Fruit fly (Drosophila melanogaster) whole organism, embryonic: ENCODE results near the gene gcm.

ENCODE experiments used
- Awh ChIP-seq: fragments of 200-800 bp; sonication (Bioruptor generic); IDR thresholded peaks from 2 replicates; pipeline ENCODE4, ENCODE4 v1.3.6; 2022; ENCODE audit warnings: missing biosample characterization, missing genetic modification characterization
- Bgb ChIP-seq: fragments of 200-800 bp; sonication (Bioruptor generic); IDR thresholded peaks from 2 replicates; pipeline ENCODE4 v1.3.6; 2022; ENCODE audit warnings: missing biosample characterization, missing genetic modification characterization; ENCODE audit not compliant: partially characterized antibody
- BtbVII ChIP-seq: fragments of 200-800 bp; sonication (Bioruptor generic); optimal IDR thresholded peaks from 3 replicates; lab custom pipeline; 2017; ENCODE audit warnings: missing biosample characterization, mild to moderate bottlenecking, missing genetic modification characterization
- CG10267 ChIP-seq: fragments of 200-800 bp; sonication (Bioruptor generic); optimal IDR thresholded peaks from 2 replicates; lab custom pipeline; 2018; ENCODE audit warnings: missing biosample characterization, mild to moderate bottlenecking, missing genetic modification characterization, moderate library complexity
- CG10654 ChIP-seq: fragments of 200-800 bp; sonication (Bioruptor generic); optimal IDR thresholded peaks from 2 replicates; lab custom pipeline; 2016; ENCODE audit warnings: missing biosample characterization, missing genetic modification characterization
- CG10979 ChIP-seq: fragments of 200-800 bp; sonication (Bioruptor generic); optimal IDR thresholded peaks from 2 replicates; lab custom pipeline; 2018; ENCODE audit warnings: missing biosample characterization, mild to moderate bottlenecking, missing genetic modification characterization, moderate library complexity
- CG11093 ChIP-seq: fragments of 200-800 bp; sonication (Bioruptor generic); IDR thresholded peaks from 3 replicates; pipeline ENCODE4 v1.3.6; 2022; ENCODE audit warnings: missing biosample characterization, missing genetic modification characterization
- CG13775 ChIP-seq: fragments of 200-800 bp; sonication (Bioruptor generic); optimal IDR thresholded peaks from 3 replicates; lab custom pipeline; 2017; ENCODE audit warnings: missing biosample characterization, mild to moderate bottlenecking, missing genetic modification characterization
- CG15269 ChIP-seq: fragments of 200-800 bp; sonication (Bioruptor generic); optimal IDR thresholded peaks from 2 replicates; lab custom pipeline; 2018; ENCODE audit warnings: missing biosample characterization, mild to moderate bottlenecking, missing genetic modification characterization, moderate library complexity
- CG1602 ChIP-seq: fragments of 200-800 bp; sonication (Bioruptor generic); optimal IDR thresholded peaks from 3 replicates; lab custom pipeline; 2016; ENCODE audit warnings: missing biosample characterization, missing genetic modification characterization
- CG18599 ChIP-seq: fragments of 200-800 bp; sonication (Bioruptor generic); optimal IDR thresholded peaks from 3 replicates; lab custom pipeline; 2017; ENCODE audit warnings: missing biosample characterization, missing genetic modification characterization, mild to moderate bottlenecking, moderate library complexity, missing genetic modification reagents
- CG2202 ChIP-seq: fragments of 200-800 bp; sonication (Bioruptor generic); optimal IDR thresholded peaks from 2 replicates; lab custom pipeline; 2018; ENCODE audit warnings: missing biosample characterization, mild to moderate bottlenecking, missing genetic modification characterization
- CG2712 ChIP-seq: fragments of 200-800 bp; optimal IDR thresholded peaks from 3 replicates; lab custom pipeline; 2019; ENCODE audit warnings: missing biosample characterization, mild to moderate bottlenecking, missing genetic modification characterization, moderate library complexity
- CG31441 ChIP-seq: fragments of 200-800 bp; sonication (Bioruptor generic); IDR thresholded peaks from 2 replicates; pipeline ENCODE4 v1.3.6; 2022; ENCODE audit warnings: missing biosample characterization, missing genetic modification characterization
- CG3407 ChIP-seq: fragments of 200-800 bp; sonication (Bioruptor generic); optimal IDR thresholded peaks from 2 replicates; lab custom pipeline; 2018; ENCODE audit warnings: missing biosample characterization, mild to moderate bottlenecking, missing genetic modification characterization
- CG34422 ChIP-seq: fragments of 200-800 bp; sonication (Bioruptor generic); IDR thresholded peaks from 3 replicates; pipeline ENCODE4 v1.3.6; 2022; ENCODE audit warnings: missing biosample characterization, missing genetic modification characterization
- CG3847 ChIP-seq: fragments of 200-800 bp; sonication (Bioruptor generic); IDR thresholded peaks from 2 replicates; pipeline ENCODE4 v1.3.6; 2022; ENCODE audit warnings: missing biosample characterization, missing genetic modification characterization
- CG6654 ChIP-seq: fragments of 200-800 bp; sonication (Bioruptor generic); optimal IDR thresholded peaks from 2 replicates; lab custom pipeline; 2017; ENCODE audit warnings: missing biosample characterization, mild to moderate bottlenecking, missing genetic modification characterization
- CG8359 ChIP-seq: fragments of 200-800 bp; sonication (Bioruptor generic); optimal IDR thresholded peaks from 2 replicates; lab custom pipeline; 2017; ENCODE audit warnings: missing biosample characterization, mild to moderate bottlenecking, missing genetic modification characterization, borderline replicate concordance
- CG8388 ChIP-seq: fragments of 200-800 bp; sonication (Bioruptor generic); optimal IDR thresholded peaks from 2 replicates; lab custom pipeline; 2019; ENCODE audit warnings: missing biosample characterization, mild to moderate bottlenecking, missing genetic modification characterization, moderate library complexity
- CG9727 ChIP-seq: fragments of 200-800 bp; sonication (Bioruptor generic); optimal IDR thresholded peaks from 3 replicates; lab custom pipeline; 2017; ENCODE audit warnings: missing biosample characterization, mild to moderate bottlenecking, missing genetic modification characterization
- Chrac-16 ChIP-seq: fragments of 200-800 bp; sonication (Bioruptor generic); optimal IDR thresholded peaks from 3 replicates; lab custom pipeline; 2016; ENCODE audit warnings: missing biosample characterization, missing genetic modification characterization
- Dfd ChIP-seq, 2 experiments: fragments of >200 bp; optimal IDR thresholded peaks; 2 replicates each; lab custom pipeline; 2017; ENCODE audit warnings: missing biosample characterization in 2 of 2, missing genetic modification characterization in 2 of 2
- E2f2 ChIP-seq: fragments of 200-800 bp; sonication (Bioruptor generic); IDR thresholded peaks from 2 replicates; pipeline ENCODE4 v1.3.6; 2022; ENCODE audit warnings: missing biosample characterization, missing genetic modification characterization
- HLH54F ChIP-seq: fragments of 200-800 bp; sonication (Bioruptor generic); optimal IDR thresholded peaks from 3 replicates; lab custom pipeline; 2016; ENCODE audit warnings: missing biosample characterization, missing genetic modification characterization
- Hmx ChIP-seq: fragments of 200-800 bp; sonication (Bioruptor generic); optimal IDR thresholded peaks from 2 replicates; lab custom pipeline; 2016; ENCODE audit warnings: missing biosample characterization, missing genetic modification characterization
- Hr51 ChIP-seq, 2 experiments: fragments of 200-800 bp; sonication (Bioruptor generic); optimal IDR thresholded peaks; 2 replicates in 1 of 2; 3 replicates in 1 of 2; lab custom pipeline; 2016 to 2018; ENCODE audit warnings: missing biosample characterization in 2 of 2, missing genetic modification characterization in 2 of 2, mild to moderate bottlenecking in 1 of 2, moderate library complexity in 1 of 2
- Lhr ChIP-seq: fragments of 200-800 bp; sonication (Bioruptor generic); optimal IDR thresholded peaks from 3 replicates; lab custom pipeline; 2017; ENCODE audit warnings: mild to moderate bottlenecking, missing biosample characterization, missing genetic modification reagents, missing genetic modification characterization
- NC2α ChIP-seq: fragments of 200-800 bp; sonication (Bioruptor generic); optimal IDR thresholded peaks from 2 replicates; lab custom pipeline; 2016; ENCODE audit warnings: missing biosample characterization, missing genetic modification characterization
- Nf-YB ChIP-seq: fragments of 200-800 bp; sonication (Bioruptor generic); optimal IDR thresholded peaks from 3 replicates; lab custom pipeline; 2019; ENCODE audit warnings: missing biosample characterization, mild to moderate bottlenecking, missing genetic modification characterization, moderate library complexity
- Oli ChIP-seq: fragments of 200-800 bp; sonication (Bioruptor generic); optimal IDR thresholded peaks from 2 replicates; lab custom pipeline; 2018; ENCODE audit warnings: missing biosample characterization, mild to moderate bottlenecking, missing genetic modification characterization, moderate library complexity
- Ssrp ChIP-seq: fragments of 200-800 bp; sonication (Bioruptor generic); optimal IDR thresholded peaks from 2 replicates; lab custom pipeline; 2018; ENCODE audit warnings: missing biosample characterization, mild to moderate bottlenecking, missing genetic modification characterization, moderate library complexity
- ato ChIP-seq: fragments of 200-800 bp; sonication (Bioruptor generic); IDR thresholded peaks from 2 replicates; pipeline ENCODE4 v1.3.6; 2022; ENCODE audit warnings: missing biosample characterization, missing genetic modification characterization; ENCODE audit not compliant: partially characterized antibody
- crc ChIP-seq: fragments of 200-800 bp; sonication (Bioruptor generic); optimal IDR thresholded peaks from 2 replicates; lab custom pipeline; 2016; ENCODE audit warnings: missing biosample characterization, missing genetic modification characterization
- cwo ChIP-seq: fragments of 200-800 bp; sonication (Bioruptor generic); optimal IDR thresholded peaks from 3 replicates; lab custom pipeline; 2017; ENCODE audit warnings: missing biosample characterization, missing genetic modification characterization, mild to moderate bottlenecking, moderate library complexity, missing genetic modification reagents
- dysf ChIP-seq: fragments of 200-800 bp; sonication (Bioruptor generic); IDR thresholded peaks from 3 replicates; pipeline ENCODE4 v1.3.6; 2022; ENCODE audit warnings: missing biosample characterization, missing genetic modification characterization
- exex ChIP-seq: fragments of 200-800 bp; sonication (Bioruptor generic); optimal IDR thresholded peaks from 4 replicates; lab custom pipeline; 2018; ENCODE audit warnings: missing biosample characterization, mild to moderate bottlenecking, missing genetic modification characterization, moderate library complexity
- gsb-n ChIP-seq: fragments of 200-800 bp; sonication (Bioruptor generic); optimal IDR thresholded peaks from 3 replicates; lab custom pipeline; 2018; ENCODE audit warnings: missing biosample characterization, mild to moderate bottlenecking, missing genetic modification characterization
- oc ChIP-seq: fragments of 200-800 bp; sonication (Bioruptor generic); optimal IDR thresholded peaks from 2 replicates; lab custom pipeline; 2018; ENCODE audit warnings: missing biosample characterization, mild to moderate bottlenecking, missing genetic modification characterization, moderate library complexity
- peb ChIP-seq: fragments of 200-800 bp; sonication (Bioruptor generic); IDR thresholded peaks from 2 replicates; pipeline ENCODE4 v1.3.6; 2022; ENCODE audit warnings: missing biosample characterization, missing genetic modification characterization
- pnt ChIP-seq: fragments of 200-800 bp; sonication (Bioruptor generic); optimal IDR thresholded peaks from 3 replicates; lab custom pipeline; 2016; ENCODE audit warnings: missing biosample characterization, missing genetic modification characterization
- ro ChIP-seq: fragments of 200-800 bp; sonication (Bioruptor generic); IDR thresholded peaks from 2 replicates; pipeline ENCODE4 v1.3.6; 2022; ENCODE audit warnings: missing biosample characterization, missing genetic modification characterization
- sim ChIP-seq: fragments of 200-800 bp; sonication (Bioruptor generic); IDR thresholded peaks from 2 replicates; pipeline ENCODE4 v1.3.6; 2022; ENCODE audit warnings: missing biosample characterization, missing genetic modification characterization
- sqz ChIP-seq: fragments of 200-800 bp; sonication (Bioruptor generic); optimal IDR thresholded peaks from 3 replicates; lab custom pipeline; 2018; ENCODE audit warnings: missing biosample characterization, mild to moderate bottlenecking, missing genetic modification characterization
- tgo ChIP-seq: fragments of 200-800 bp; sonication (Bioruptor generic); IDR thresholded peaks from 3 replicates; pipeline ENCODE4 v1.3.6; 2022; ENCODE audit warnings: missing biosample characterization, missing genetic modification characterization
- ttk ChIP-seq: fragments of 200-800 bp; sonication (Bioruptor generic); IDR thresholded peaks from 2 replicates; pipeline ENCODE4 v2.1.2; 2022; ENCODE audit warnings: missing biosample characterization, missing genetic modification characterization
- vnd ChIP-seq: fragments of 200-800 bp; sonication (Bioruptor generic); IDR thresholded peaks from 3 replicates; pipeline ENCODE4 v1.3.6; 2022; ENCODE audit warnings: missing biosample characterization, missing genetic modification characterization; ENCODE audit not compliant: partially characterized antibody

Gene gcm

dm6 chr2L:9598390-9598789 is 16.8 kb upstream of the gcm start (continued):
- TF ChIP-seq CG9727 (GFP tag; lab: Kevin White, UChicago), result peak; percentile 87
- peak; percentile 9 for TF ChIP-seq cwo
- peak; percentile 6 for TF ChIP-seq CG10654 (GFP tag; lab: Kevin White, UChicago)
- no peak for TF ChIP-seq vnd (GFP tag; lab: Robert Waterston, UW)
- peak; percentile 56 for TF ChIP-seq CG3847 (GFP tag; lab: Robert Waterston, UW)

- TF ChIP-seq sqz (GFP tag; lab: Kevin White, UChicago), result peak; percentile 91
- TF ChIP-seq tgo (GFP tag; lab: Robert Waterston, UW), result peak; percentile 18; the same call in 1 of the 3 replicates
- peak; percentile 6 for TF ChIP-seq Nf-YB
- TF ChIP-seq NC2α (GFP tag; lab: Kevin White, UChicago), result no peak
- TF ChIP-seq CG8359 (GFP tag; lab: Kevin White, UChicago), result peak; percentile 43
- TF ChIP-seq CG11093 (GFP tag; lab: Robert Waterston, UW), result no peak
- peak; percentile 85 for TF ChIP-seq CG2712
- peak; percentile 29; the same call in 1 of the 2 replicates for TF ChIP-seq E2f2 (GFP tag; lab: Robert Waterston, UW)
- peak; percentile 77 for TF ChIP-seq CG10267 (tag; lab: Kevin White, UChicago)
- TF ChIP-seq Bgb (GFP tag; lab: Robert Waterston, UW), result no peak
- peak; percentile 32 for TF ChIP-seq CG1602 (GFP tag; lab: Kevin White, UChicago)
- TF ChIP-seq Ssrp (tag; lab: Kevin White, UChicago), result peak; percentile 56
- no peak for TF ChIP-seq BtbVII (GFP tag; lab: Kevin White, UChicago)
- peak in 1 of 2 experiments; percentile 20 for TF ChIP-seq Hr51 (GFP tag; optimal IDR thresholded peaks at IDR 0.05; lab: Kevin White, UChicago)
- TF ChIP-seq ato (GFP tag; lab: Robert Waterston, UW), result no peak
- TF ChIP-seq CG8388 (GFP tag; lab: Kevin White, UChicago), result peak; percentile 62
- no peak for TF ChIP-seq Dfd (GFP tag; optimal IDR thresholded peaks at IDR 0.05; lab: Kevin White, UChicago)
- no peak for TF ChIP-seq exex
- no peak for TF ChIP-seq CG15269 (tag; lab: Kevin White, UChicago)
- TF ChIP-seq pnt (GFP tag; lab: Kevin White, UChicago), result no peak
- no peak for TF ChIP-seq crc
- TF ChIP-seq HLH54F (GFP tag; lab: Kevin White, UChicago), result no peak
- peak; percentile 44 for TF ChIP-seq CG13775
- TF ChIP-seq dysf, result peak; percentile 38; the same call in 1 of the 3 replicates
- TF ChIP-seq CG31441, result peak; percentile 68; the same call in 1 of the 2 replicates
- no peak for TF ChIP-seq Hmx
- TF ChIP-seq oc (tag; lab: Kevin White, UChicago), result no peak
- no peak for TF ChIP-seq CG3407 (GFP tag; lab: Kevin White, UChicago)
- peak; percentile 48; the same call in 1 of the 2 replicates for TF ChIP-seq sim
- TF ChIP-seq CG10979 (tag; lab: Kevin White, UChicago), result peak; percentile 85
- no peak for TF ChIP-seq ttk (GFP tag; lab: Robert Waterston, UW)
- TF ChIP-seq Awh (GFP tag; lab: Robert Waterston, UW), result peak; percentile 5; the same call in 1 of the 2 replicates
- peak; percentile 33 for TF ChIP-seq gsb-n (tag; lab: Kevin White, UChicago)
- TF ChIP-seq Oli, result peak; percentile 32
- TF ChIP-seq CG34422 (GFP tag; lab: Robert Waterston, UW), result peak; percentile 51; the same call in 1 of the 3 replicates
- TF ChIP-seq peb (GFP tag; lab: Robert Waterston, UW), result peak; percentile 25; the same call in 1 of the 2 replicates
- TF ChIP-seq ro (GFP tag; lab: Robert Waterston, UW), result no peak
- no peak for TF ChIP-seq CG6654
- peak; percentile 46 for TF ChIP-seq CG2202
- peak; percentile 29 for TF ChIP-seq CG18599
- TF ChIP-seq Lhr (GFP tag; lab: Kevin White, UChicago), result peak; percentile 12
- TF ChIP-seq Chrac-16 (GFP tag; lab: Kevin White, UChicago), result peak; percentile 14
Observed at dm6 chr2L:9594625-9595300, 13.2 kb upstream of the gcm start.
